Worm (Caenorhabditis elegans): ENCODE measurements around the gene F41G4.13.

ce11 chrX:16859956-16860446 is 25.4 kb upstream of the F41G4.13 start, which contains the start of gene T20F7.3:
- TF ChIP-seq mdl-1 (tag; optimal IDR thresholded peaks at IDR 0.05): no peak
- TF ChIP-seq snpc-1.2 (GFP tag; IDR thresholded peaks at IDR 0.05): no peak
- no peak for TF ChIP-seq aly-2 (tag; optimal IDR thresholded peaks at IDR 0.05)
- TF ChIP-seq lin-15B (tag; optimal IDR thresholded peaks at IDR 0.05): no peak
- TF ChIP-seq pha-4 (GFP tag; IDR thresholded peaks at IDR 0.05): no peak
- no peak for TF ChIP-seq pha-4 (tag; optimal IDR thresholded peaks at IDR 0.05)
- TF ChIP-seq mep-1 (tag; optimal IDR thresholded peaks at IDR 0.05): no peak
- TF ChIP-seq nhr-76 (tag; optimal IDR thresholded peaks at IDR 0.05): no peak
- TF ChIP-seq nhr-28 (tag; optimal IDR thresholded peaks at IDR 0.05): peak; percentile 54
- TF ChIP-seq spr-3 (GFP tag; optimal IDR thresholded peaks at IDR 0.05): no peak
- no peak for TF ChIP-seq lin-39 (tag; optimal IDR thresholded peaks at IDR 0.05)
- no peak for TF ChIP-seq sdz-12 (GFP tag; optimal IDR thresholded peaks at IDR 0.05)
- TF ChIP-seq ZK546.5 (tag; optimal IDR thresholded peaks at IDR 0.05): no peak
- no peak for TF ChIP-seq skn-1 (tag; optimal IDR thresholded peaks at IDR 0.05)
